Worm (Caenorhabditis elegans) whole organism, L4 larva: ENCODE results near the gene D1014.6.

Experiments
- ama-1 ChIP-seq: fragments of 150-350 bp; optimal IDR thresholded peaks from 2 replicates; lab custom pipeline; 2014; ENCODE audit warnings: inconsistent platforms, mixed read lengths
- ceh-32 ChIP-seq: sonication (generic microtip); optimal IDR thresholded peaks from 2 replicates; lab custom pipeline; 2016; ENCODE audit warnings: mild to moderate bottlenecking, missing genetic modification characterization, missing compliant biosample characterization; ENCODE audit not compliant: poor library complexity
- duxl-1 ChIP-seq: sonication (generic microtip); optimal IDR thresholded peaks from 2 replicates; lab custom pipeline; 2016; ENCODE audit warnings: mild to moderate bottlenecking, missing genetic modification characterization, moderate library complexity, missing compliant biosample characterization; ENCODE audit not compliant: poor library complexity
- fkh-10 ChIP-seq: fragments of 150-350 bp; optimal IDR thresholded peaks from 2 replicates; lab custom pipeline; 2014; ENCODE audit warnings: missing biosample characterization, missing genetic modification reagents, missing genetic modification characterization
- hif-1 ChIP-seq, 2 experiments: sonication (generic microtip); optimal IDR thresholded peaks; 2 replicates each; lab custom pipeline; 2016 to 2017; ENCODE audit warnings: missing compliant biosample characterization in 2 of 2, missing genetic modification characterization in 2 of 2, missing genetic modification reagents in 2 of 2, missing genotype in 2 of 2, mild to moderate bottlenecking in 1 of 2
- lin-15B ChIP-seq: fragments of 150-350 bp; sonication (generic microtip); optimal IDR thresholded peaks from 3 replicates; lab custom pipeline; 2014; ENCODE audit warnings: missing biosample characterization, missing genetic modification characterization
- lin-39 ChIP-seq: fragments of 150-350 bp; optimal IDR thresholded peaks from 2 replicates; lab custom pipeline; 2014; ENCODE audit warnings: missing biosample characterization, missing genetic modification reagents, missing genetic modification characterization
- mdl-1 ChIP-seq, 2 experiments: fragments of 150-350 bp in 1 of 2; sonication (generic microtip) in 1 of 2; optimal IDR thresholded peaks; 2 replicates each; lab custom pipeline; 2014 to 2017; ENCODE audit warnings: missing biosample characterization in 2 of 2, missing genetic modification characterization in 2 of 2
- nhr-10 ChIP-seq: fragments of 150-350 bp; optimal IDR thresholded peaks from 2 replicates; lab custom pipeline; 2014; ENCODE audit warnings: missing biosample characterization, missing genetic modification characterization
- nhr-11 ChIP-seq: fragments of 150-350 bp; optimal IDR thresholded peaks from 2 replicates; lab custom pipeline; 2014; ENCODE audit warnings: missing biosample characterization, missing genetic modification characterization
- nhr-6 ChIP-seq: fragments of 150-350 bp; optimal IDR thresholded peaks from 2 replicates; lab custom pipeline; 2014; ENCODE audit warnings: missing biosample characterization, missing genetic modification characterization
- skn-1 ChIP-seq: fragments of 150-350 bp; optimal IDR thresholded peaks from 2 replicates; lab custom pipeline; 2014; ENCODE audit warnings: missing biosample characterization, missing genetic modification characterization
- unc-62 ChIP-seq, 3 experiments: fragments of 150-350 bp in 1 of 3; sonication (generic microtip); optimal IDR thresholded peaks in 2 of 3; peaks in 1 of 3; 1 replicate in 1 of 3; 2 replicates in 2 of 3; lab custom pipeline; 2014 to 2017; ENCODE audit warnings: missing biosample characterization in 3 of 3, missing genetic modification characterization in 3 of 3, missing genetic modification reagents in 3 of 3, missing genotype in 1 of 3

DNA sequence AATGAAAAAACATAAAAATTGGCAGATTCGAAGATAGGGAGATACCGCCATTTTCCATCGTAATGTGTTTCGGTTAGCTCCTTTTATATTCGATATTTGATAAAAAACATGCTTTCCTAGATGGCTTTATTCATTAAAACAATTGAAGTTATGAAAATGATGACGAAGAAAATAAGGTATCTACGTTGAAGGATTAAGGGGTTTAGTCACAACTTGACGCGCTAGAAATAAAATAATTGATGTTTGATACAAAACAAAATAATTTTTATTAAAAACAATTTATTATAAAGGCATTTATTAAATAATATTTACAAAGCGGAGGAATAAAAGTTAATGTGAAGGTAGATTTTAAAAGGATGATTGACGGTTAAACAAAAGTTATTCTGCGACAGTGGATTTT is 30.4 kb upstream of the D1014.6 start, which contains the start of gene str-130:
- TF ChIP-seq lin-39 (tag; lab: Kevin White, UChicago) (no peak), skn-1 (tag; lab: Kevin White, UChicago) (no peak), ama-1 (lab: Kevin White, UChicago) (no peak), hif-1 (tag; optimal IDR thresholded peaks at IDR 0.05; lab: Kevin White, UChicago) (no peak), mdl-1 (tag; optimal IDR thresholded peaks at IDR 0.05; lab: Kevin White, UChicago) (no peak), ceh-32 (tag; lab: Kevin White, UChicago) (no peak), unc-62 (GFP tag; optimal IDR thresholded peaks at IDR 0.05 in 1 of 2; lab: Kevin White, UChicago) (no peak), unc-62 (tag; optimal IDR thresholded peaks at IDR 0.05; lab: Kevin White, UChicago) (no peak), fkh-10 (no peak), lin-15B (tag; lab: Kevin White, UChicago) (no peak), nhr-11 (tag; lab: Kevin White, UChicago) (no peak), duxl-1 (tag; lab: Kevin White, UChicago) (no peak), nhr-6 (tag; lab: Kevin White, UChicago) (no peak), nhr-10 (no peak)
